Worm (Caenorhabditis elegans): ENCODE measurements around the gene map-1.

The map-1 gene

ce11 chrIV:3686765-3687164 is at the start of gene map-1:
Gene map-1, minus strand, starts transcription at chrIV:3686865.
- no peak for TF ChIP-seq gmeb-1 (tag; optimal IDR thresholded peaks at IDR 0.05)

- TF ChIP-seq mab-5 (tag; optimal IDR thresholded peaks at IDR 0.05), result no peak
- TF ChIP-seq nhr-21 (tag; optimal IDR thresholded peaks at IDR 0.05), result no peak
- no peak for TF ChIP-seq unc-39 (tag; optimal IDR thresholded peaks at IDR 0.05)
- TF ChIP-seq ceh-16 (tag; optimal IDR thresholded peaks at IDR 0.05), result no peak
- no peak for TF ChIP-seq F13H6.1 (tag; optimal IDR thresholded peaks at IDR 0.05)
- no peak for TF ChIP-seq elt-3 (tag; optimal IDR thresholded peaks at IDR 0.05)
- TF ChIP-seq ZK546.5 (tag; optimal IDR thresholded peaks at IDR 0.05), result no peak
- TF ChIP-seq mdl-1 (tag; optimal IDR thresholded peaks at IDR 0.05), result no peak
- no peak for TF ChIP-seq R02D3.7 (tag; optimal IDR thresholded peaks at IDR 0.05)
- TF ChIP-seq Y55F3AM.14 (GFP tag; optimal IDR thresholded peaks at IDR 0.05), result no peak
- no peak for TF ChIP-seq nhr-77 (tag; optimal IDR thresholded peaks at IDR 0.05)
- no peak for TF ChIP-seq nhr-129 (tag; optimal IDR thresholded peaks at IDR 0.05)
- no peak for TF ChIP-seq gmeb-1 (tag; optimal IDR thresholded peaks at IDR 0.05)
- no peak for TF ChIP-seq nhr-10 (tag; optimal IDR thresholded peaks at IDR 0.05)
Measured at ce11 chrIV:3736244-3736643, 49.6 kb upstream of the map-1 start.

ce11 chrIV:3733287-3733686 is 46.6 kb upstream of the map-1 start:
- TF ChIP-seq sem-4 (tag; optimal IDR thresholded peaks at IDR 0.05), result no peak
- no peak for TF ChIP-seq mdl-1 (tag; optimal IDR thresholded peaks at IDR 0.05)
- no peak for TF ChIP-seq R02D3.7 (tag; optimal IDR thresholded peaks at IDR 0.05)
- no peak for TF ChIP-seq dmd-4 (tag; optimal IDR thresholded peaks at IDR 0.05)
- TF ChIP-seq ztf-11 (tag; optimal IDR thresholded peaks at IDR 0.05), result no peak
- TF ChIP-seq C34F6.9 (tag; optimal IDR thresholded peaks at IDR 0.05), result no peak
- TF ChIP-seq nhr-25 (tag; optimal IDR thresholded peaks at IDR 0.05), result no peak
- no peak for TF ChIP-seq lsy-2 (tag; optimal IDR thresholded peaks at IDR 0.05)
- no peak for TF ChIP-seq nhr-237 (tag; optimal IDR thresholded peaks at IDR 0.05)
- TF ChIP-seq lin-39 (tag; optimal IDR thresholded peaks at IDR 0.05), result no peak
- TF ChIP-seq aly-2 (tag; optimal IDR thresholded peaks at IDR 0.05), result no peak
- no peak for TF ChIP-seq nhr-21 (tag; optimal IDR thresholded peaks at IDR 0.05)
- no peak for TF ChIP-seq nhr-12 (tag; optimal IDR thresholded peaks at IDR 0.05)
- TF ChIP-seq ama-1 (optimal IDR thresholded peaks at IDR 0.05), result no peak
- no peak for TF ChIP-seq sma-9 (GFP tag; optimal IDR thresholded peaks at IDR 0.05)
- TF ChIP-seq sma-9 (tag; optimal IDR thresholded peaks at IDR 0.05), result no peak
- no peak for TF ChIP-seq crh-2 (tag; optimal IDR thresholded peaks at IDR 0.05)
- TF ChIP-seq nhr-10 (tag; optimal IDR thresholded peaks at IDR 0.05), result no peak
- TF ChIP-seq fos-1 (tag; optimal IDR thresholded peaks at IDR 0.05), result no peak
- no peak for TF ChIP-seq egl-27 (tag; optimal IDR thresholded peaks at IDR 0.05)

ce11 chrIV:3731430-3731829 is 44.8 kb upstream of the map-1 start:
- TF ChIP-seq mab-5 (tag; optimal IDR thresholded peaks at IDR 0.05), result no peak
- TF ChIP-seq F13H6.1 (tag; optimal IDR thresholded peaks at IDR 0.05), result no peak
- no peak for TF ChIP-seq mdl-1 (tag; optimal IDR thresholded peaks at IDR 0.05)
- TF ChIP-seq lsy-2 (tag; optimal IDR thresholded peaks at IDR 0.05), result no peak
- TF ChIP-seq nhr-129 (tag; optimal IDR thresholded peaks at IDR 0.05), result no peak

- TF ChIP-seq ceh-82 (tag; optimal IDR thresholded peaks at IDR 0.05) (no peak), nhr-10 (tag; optimal IDR thresholded peaks at IDR 0.05) (no peak), ztf-11 (tag; optimal IDR thresholded peaks at IDR 0.05) (no peak), ZK546.5 (tag; optimal IDR thresholded peaks at IDR 0.05) (no peak), nhr-237 (tag; optimal IDR thresholded peaks at IDR 0.05) (no peak), nhr-25 (tag; optimal IDR thresholded peaks at IDR 0.05) (peak; percentile 61), unc-39 (tag; optimal IDR thresholded peaks at IDR 0.05) (no peak), peb-1 (tag; optimal IDR thresholded peaks at IDR 0.05) (no peak), lin-13 (GFP tag; optimal IDR thresholded peaks at IDR 0.05) (peak; percentile 79), snpc-4 (tag; optimal IDR thresholded peaks at IDR 0.05) (peak; percentile 54), elt-3 (tag; optimal IDR thresholded peaks at IDR 0.05) (no peak), nhr-129 (tag; optimal IDR thresholded peaks at IDR 0.05) (peak; percentile 23), aly-2 (tag; optimal IDR thresholded peaks at IDR 0.05) (no peak), skn-1 (tag; optimal IDR thresholded peaks at IDR 0.05) (no peak), nhr-77 (tag; optimal IDR thresholded peaks at IDR 0.05) (no peak), fos-1 (tag; optimal IDR thresholded peaks at IDR 0.05) (peak; percentile 52), zag-1 (tag; optimal IDR thresholded peaks at IDR 0.05) (no peak), nhr-12 (tag; optimal IDR thresholded peaks at IDR 0.05) (no peak), crh-2 (tag; optimal IDR thresholded peaks at IDR 0.05) (peak; percentile 79), sem-4 (tag; optimal IDR thresholded peaks at IDR 0.05) (no peak), egl-27 (tag; optimal IDR thresholded peaks at IDR 0.05) (no peak), mdl-1 (tag; optimal IDR thresholded peaks at IDR 0.05) (no peak), nhr-23 (tag; optimal IDR thresholded peaks at IDR 0.05) (no peak), mab-5 (tag; optimal IDR thresholded peaks at IDR 0.05) (peak; percentile 69), ztf-1 (GFP tag; conservative IDR thresholded peaks at IDR 0.05) (no peak), mbf-1 (tag; optimal IDR thresholded peaks at IDR 0.05) (no peak), dmd-4 (tag; optimal IDR thresholded peaks at IDR 0.05) (no peak), ceh-16 (tag; optimal IDR thresholded peaks at IDR 0.05) (no peak), sma-3 (GFP tag; optimal IDR thresholded peaks at IDR 0.05) (peak; percentile 59), lin-11 (tag; optimal IDR thresholded peaks at IDR 0.05) (peak; percentile 27), ztf-4 (tag; optimal IDR thresholded peaks at IDR 0.05) (no peak), lsy-2 (tag; optimal IDR thresholded peaks at IDR 0.05) (peak; percentile 83 to 89), elt-1 (tag; optimal IDR thresholded peaks at IDR 0.05) (no peak), gmeb-1 (tag; optimal IDR thresholded peaks at IDR 0.05) (peak; percentile 86), nhr-11 (tag; optimal IDR thresholded peaks at IDR 0.05) (no peak), sma-9 (GFP tag; optimal IDR thresholded peaks at IDR 0.05) (no peak), sma-9 (tag; optimal IDR thresholded peaks at IDR 0.05) (no peak)
Measured at ce11 chrIV:3725845-3726244, 39.2 kb upstream of the map-1 start, which contains the start of gene smgl-2. Gene smgl-2, plus strand, starts transcription at chrIV:3726164.

All from whole organism, L2 larva.